Worm (Caenorhabditis elegans): Measurements from ENCODE around the gene F47C12.13.

DNA sequence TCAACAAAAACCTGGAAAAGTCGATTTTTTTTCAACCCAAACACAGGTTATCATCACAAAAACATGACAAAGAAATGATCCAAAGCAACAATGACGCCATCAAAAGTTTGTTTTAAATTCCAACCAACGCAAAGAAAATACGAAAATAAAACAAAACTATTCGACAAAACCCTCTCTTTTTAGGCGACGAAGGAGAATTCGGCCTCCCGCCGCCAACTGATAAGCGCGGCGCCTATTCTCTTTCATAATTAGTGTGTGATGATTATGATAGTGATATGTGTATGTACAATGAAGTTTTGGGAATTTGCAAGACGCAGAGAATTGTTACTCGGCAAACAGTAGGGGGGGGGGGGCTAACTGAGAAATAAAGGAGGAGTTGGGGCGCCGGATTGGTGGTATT, 35.1 kb upstream of the F47C12.13 start:
- no peak for TF ChIP-seq snpc-4 (tag; optimal IDR thresholded peaks at IDR 0.05)
- no peak for TF ChIP-seq unc-39 (tag; optimal IDR thresholded peaks at IDR 0.05)
- no peak for TF ChIP-seq nhr-28 (tag; optimal IDR thresholded peaks at IDR 0.05)
- no peak for TF ChIP-seq mdl-1 (tag; optimal IDR thresholded peaks at IDR 0.05)
- TF ChIP-seq elt-1 (tag; optimal IDR thresholded peaks at IDR 0.05): no peak
- no peak for TF ChIP-seq nhr-23 (tag; optimal IDR thresholded peaks at IDR 0.05)
- TF ChIP-seq mml-1 (tag; optimal IDR thresholded peaks at IDR 0.05): no peak
- TF ChIP-seq elt-2 (tag; optimal IDR thresholded peaks at IDR 0.05): peak; percentile 75

All from whole organism, L3 larva.